Worm (Caenorhabditis elegans): ENCODE measurements around the gene K10G6.9.
A peak's percentile ranks its signal among the peaks of the same experiment; 100 is the strongest.

K10G6.9 gene

ce11 chrII:3930478-3931182 is 41.4 kb upstream of the K10G6.9 start (continued):
- no peak for TF ChIP-seq jun-1 (tag; optimal IDR thresholded peaks at IDR 0.05)
- no peak for TF ChIP-seq aly-2 (tag; optimal IDR thresholded peaks at IDR 0.05)
- no peak for TF ChIP-seq F49E8.2 (tag; optimal IDR thresholded peaks at IDR 0.05; ENCODE audit: borderline replicate concordance)
- TF ChIP-seq tag-97 (GFP tag; IDR thresholded peaks at IDR 0.05), result no peak
- TF ChIP-seq aha-1 (tag), result peak; percentile 68
- TF ChIP-seq duxl-1 (tag; optimal IDR thresholded peaks at IDR 0.05; ENCODE audit: poor library complexity), result no peak
- no peak for TF ChIP-seq gei-8 (GFP tag; optimal IDR thresholded peaks at IDR 0.05)
- peak; percentile 14 for TF ChIP-seq nhr-6 (tag; optimal IDR thresholded peaks at IDR 0.05)
- TF ChIP-seq zfp-2 (tag; optimal IDR thresholded peaks at IDR 0.05), result no peak
- TF ChIP-seq skn-1 (tag; optimal IDR thresholded peaks at IDR 0.05), result no peak
- no peak for TF ChIP-seq T26A8.4 (GFP tag; IDR thresholded peaks at IDR 0.05)
- TF ChIP-seq snpc-1.2 (GFP tag; IDR thresholded peaks at IDR 0.05), result no peak
- TF ChIP-seq saeg-2 (GFP tag; IDR thresholded peaks at IDR 0.05), result no peak
- no peak for TF ChIP-seq hif-1 (tag; optimal IDR thresholded peaks at IDR 0.05)
- TF ChIP-seq rbr-2 (tag; optimal IDR thresholded peaks at IDR 0.05), result peak; percentile 45
- TF ChIP-seq fkh-10 (GFP tag; optimal IDR thresholded peaks at IDR 0.05), result peak; percentile 66
- peak in 1 of 2 experiments; percentile 41 for TF ChIP-seq mdl-1 (tag; optimal IDR thresholded peaks at IDR 0.05)
- TF ChIP-seq F26F4.8 (GFP tag; conservative IDR thresholded peaks at IDR 0.05), result no peak
- no peak for TF ChIP-seq lir-3 (tag; optimal IDR thresholded peaks at IDR 0.05)
- no peak for TF ChIP-seq ceh-32 (tag; optimal IDR thresholded peaks at IDR 0.05; ENCODE audit: poor library complexity)
- TF ChIP-seq hlh-30 (tag; optimal IDR thresholded peaks at IDR 0.05; ENCODE audit: insufficient read depth), result peak; percentile 89
- TF ChIP-seq lim-7 (GFP tag; IDR thresholded peaks at IDR 0.05), result no peak
- peak in 1 of 2 experiments; percentile 49 for TF ChIP-seq lsy-2 (tag; optimal IDR thresholded peaks at IDR 0.05)
- TF ChIP-seq nhr-111 (GFP tag; optimal IDR thresholded peaks at IDR 0.05), result no peak
- TF ChIP-seq daf-19 (GFP tag; conservative IDR thresholded peaks at IDR 0.05), result no peak
- TF ChIP-seq nhr-76 (tag; optimal IDR thresholded peaks at IDR 0.05), result no peak
- TF ChIP-seq mxl-3 (GFP tag; optimal IDR thresholded peaks at IDR 0.05), result peak; percentile 51
- no peak for TF ChIP-seq php-3 (GFP tag; IDR thresholded peaks at IDR 0.05)
- TF ChIP-seq daf-8 (GFP tag; IDR thresholded peaks at IDR 0.05), result no peak
- no peak for TF ChIP-seq snpc-4 (tag; optimal IDR thresholded peaks at IDR 0.05)
- no peak for TF ChIP-seq vab-7 (GFP tag; IDR thresholded peaks at IDR 0.05)
- TF ChIP-seq D1046.2 (GFP tag; IDR thresholded peaks at IDR 0.05), result no peak
- peak; percentile 48; the same call in 1 of the 2 replicates for TF ChIP-seq egl-43 (GFP tag; IDR thresholded peaks at IDR 0.05)
- no peak for TF ChIP-seq ZK546.5 (tag; optimal IDR thresholded peaks at IDR 0.05)
- no peak for TF ChIP-seq F10B5.3 (tag; optimal IDR thresholded peaks at IDR 0.05)
- TF ChIP-seq sdz-12 (GFP tag; optimal IDR thresholded peaks at IDR 0.05), result no peak
- TF ChIP-seq nhr-10 (tag; optimal IDR thresholded peaks at IDR 0.05), result no peak
- TF ChIP-seq fos-1 (tag; optimal IDR thresholded peaks at IDR 0.05), result no peak
- no peak for TF ChIP-seq zip-2 (tag; optimal IDR thresholded peaks at IDR 0.05)
- peak in 1 of 2 experiments; percentile 69 for TF ChIP-seq unc-62 (GFP tag; optimal IDR thresholded peaks at IDR 0.05 in 1 of 2)
- no peak for TF ChIP-seq unc-62 (tag; optimal IDR thresholded peaks at IDR 0.05)
- no peak for TF ChIP-seq arid-1 (GFP tag; conservative IDR thresholded peaks at IDR 0.05)
- TF ChIP-seq lin-15B (tag; optimal IDR thresholded peaks at IDR 0.05), result no peak
- TF ChIP-seq pqm-1 (tag; optimal IDR thresholded peaks at IDR 0.05), result no peak
- peak; percentile 74 for TF ChIP-seq hlh-11 (tag; optimal IDR thresholded peaks at IDR 0.05)
- peak; percentile 35 for TF ChIP-seq nhr-11 (tag; optimal IDR thresholded peaks at IDR 0.05)
- no peak for TF ChIP-seq nhr-41 (GFP tag; IDR thresholded peaks at IDR 0.05)
- no peak for TF ChIP-seq Y48G9A.11 (GFP tag; IDR thresholded peaks at IDR 0.05)
- no peak for TF ChIP-seq zfp-3 (GFP tag; conservative IDR thresholded peaks at IDR 0.05)
- peak; percentile 29; the same call in 1 of the 2 replicates for TF ChIP-seq dmd-6 (GFP tag; IDR thresholded peaks at IDR 0.05)
- TF ChIP-seq dpl-1 (GFP tag; optimal IDR thresholded peaks at IDR 0.05), result peak; percentile 67
